Worm (Caenorhabditis elegans) whole organism, L3 larva: Measurements from ENCODE around the gene marg-1.

Source experiments
- R02D3.7 ChIP-seq: fragments of 150-350 bp; optimal IDR thresholded peaks from 2 replicates; lab custom pipeline; 2014; ENCODE audit warnings: missing biosample characterization, missing genetic modification characterization
- ZK546.5 ChIP-seq: sonication (generic microtip); optimal IDR thresholded peaks from 2 replicates; lab custom pipeline; 2017; ENCODE audit warnings: missing biosample characterization, missing genetic modification characterization
- aly-2 ChIP-seq: fragments of 150-350 bp; optimal IDR thresholded peaks from 2 replicates; lab custom pipeline; 2014; ENCODE audit warnings: missing biosample characterization, missing genetic modification characterization
- ama-1 ChIP-seq: fragments of 150-350 bp; optimal IDR thresholded peaks from 2 replicates; lab custom pipeline; 2018
- ceh-16 ChIP-seq: sonication (generic microtip); optimal IDR thresholded peaks from 2 replicates; lab custom pipeline; 2017; ENCODE audit warnings: missing biosample characterization, missing genetic modification characterization
- ceh-28 ChIP-seq: fragments of 150-350 bp; optimal IDR thresholded peaks from 2 replicates; lab custom pipeline; 2014; ENCODE audit warnings: missing biosample characterization, missing genetic modification reagents, missing genetic modification characterization
- ceh-82 ChIP-seq: fragments of 150-350 bp; optimal IDR thresholded peaks from 2 replicates; lab custom pipeline; 2014; ENCODE audit warnings: missing biosample characterization, missing genetic modification characterization
- ceh-9 ChIP-seq: sonication (generic microtip); optimal IDR thresholded peaks from 2 replicates; lab custom pipeline; 2018; ENCODE audit warnings: missing biosample characterization, missing genetic modification characterization
- daf-12 ChIP-seq: fragments of 150-350 bp; optimal IDR thresholded peaks from 2 replicates; lab custom pipeline; 2014; ENCODE audit warnings: missing biosample characterization, missing genetic modification reagents, missing genetic modification characterization
- egl-27 ChIP-seq: sonication (generic microtip); optimal IDR thresholded peaks from 4 replicates; lab custom pipeline; 2017; ENCODE audit warnings: missing biosample characterization, missing genetic modification reagents, missing genetic modification characterization
- egl-5 ChIP-seq: fragments of 150-350 bp; optimal IDR thresholded peaks from 2 replicates; lab custom pipeline; 2017; ENCODE audit warnings: missing biosample characterization, missing genetic modification reagents, missing genetic modification characterization, inconsistent platforms
- elt-1 ChIP-seq: fragments of 150-350 bp; optimal IDR thresholded peaks from 2 replicates; lab custom pipeline; 2014; ENCODE audit warnings: missing biosample characterization, missing genetic modification characterization
- elt-2 ChIP-seq: sonication (generic microtip); optimal IDR thresholded peaks from 2 replicates; lab custom pipeline; 2016; ENCODE audit warnings: missing genetic modification reagents, mild to moderate bottlenecking, missing genetic modification characterization, missing compliant biosample characterization
- elt-3 ChIP-seq, 3 experiments: fragments of 150-350 bp in 1 of 3; sonication (generic microtip) in 2 of 3; optimal IDR thresholded peaks; 2 replicates in 2 of 3; 4 replicates in 1 of 3; lab custom pipeline; 2014 to 2017; ENCODE audit warnings: missing biosample characterization in 3 of 3, missing genetic modification characterization in 3 of 3
- eor-1 ChIP-seq, 2 experiments: fragments of 150-350 bp; optimal IDR thresholded peaks; 2 replicates each; lab custom pipeline; 2014 to 2018; ENCODE audit warnings: missing biosample characterization in 2 of 2, missing genetic modification characterization in 2 of 2
- fkh-10 ChIP-seq: sonication (generic microtip); optimal IDR thresholded peaks from 2 replicates; lab custom pipeline; 2017; ENCODE audit warnings: missing biosample characterization, missing genetic modification reagents, missing genetic modification characterization
- fkh-2 ChIP-seq: fragments of 150-350 bp; optimal IDR thresholded peaks from 2 replicates; lab custom pipeline; 2014; ENCODE audit warnings: missing biosample characterization, missing genetic modification reagents, missing genetic modification characterization
- fos-1 ChIP-seq: fragments of 150-350 bp; optimal IDR thresholded peaks from 2 replicates; lab custom pipeline; 2014; ENCODE audit warnings: missing biosample characterization, missing genetic modification characterization
- hmg-11 ChIP-seq: sonication (generic microtip); optimal IDR thresholded peaks from 2 replicates; lab custom pipeline; 2016; ENCODE audit warnings: missing genetic modification characterization, missing compliant biosample characterization
- jun-1 ChIP-seq: fragments of 150-350 bp; optimal IDR thresholded peaks from 2 replicates; lab custom pipeline; 2014; ENCODE audit warnings: missing biosample characterization, missing genetic modification reagents, missing genetic modification characterization
- lin-15B ChIP-seq: fragments of 150-350 bp; optimal IDR thresholded peaks from 2 replicates; lab custom pipeline; 2014; ENCODE audit warnings: missing biosample characterization, missing genetic modification characterization
- lin-39 ChIP-seq: fragments of 150-350 bp; optimal IDR thresholded peaks from 2 replicates; lab custom pipeline; 2018; ENCODE audit warnings: missing biosample characterization, missing genetic modification reagents, missing genetic modification characterization
- lsy-12 ChIP-seq: sonication (generic microtip); optimal IDR thresholded peaks from 2 replicates; lab custom pipeline; 2016; ENCODE audit warnings: mild to moderate bottlenecking, missing genetic modification characterization, missing compliant biosample characterization
- mdl-1 ChIP-seq: fragments of 150-350 bp; optimal IDR thresholded peaks from 2 replicates; lab custom pipeline; 2014; ENCODE audit warnings: missing biosample characterization, missing genetic modification characterization
- mml-1 ChIP-seq: fragments of 150-350 bp; sonication (generic microtip); optimal IDR thresholded peaks from 3 replicates; lab custom pipeline; 2014; ENCODE audit warnings: missing biosample characterization, missing genetic modification characterization
- nfya-1 ChIP-seq: sonication (generic microtip); optimal IDR thresholded peaks from 2 replicates; lab custom pipeline; 2017; ENCODE audit warnings: missing genetic modification characterization, mild to moderate bottlenecking, missing compliant biosample characterization, antibody characterized with exemption, moderate library complexity; ENCODE audit not compliant: insufficient read depth
- nhr-11 ChIP-seq: fragments of 150-350 bp; optimal IDR thresholded peaks from 2 replicates; lab custom pipeline; 2014; ENCODE audit warnings: missing biosample characterization, missing genetic modification characterization
- nhr-12 ChIP-seq: fragments of 150-350 bp; optimal IDR thresholded peaks from 2 replicates; lab custom pipeline; 2014; ENCODE audit warnings: missing biosample characterization, missing genetic modification characterization
- nhr-23 ChIP-seq: fragments of 150-350 bp; optimal IDR thresholded peaks from 2 replicates; lab custom pipeline; 2014; ENCODE audit warnings: missing biosample characterization, missing genetic modification reagents, missing genetic modification characterization
- nhr-237 ChIP-seq: fragments of 150-350 bp; optimal IDR thresholded peaks from 2 replicates; lab custom pipeline; 2014; ENCODE audit warnings: missing biosample characterization, missing genetic modification characterization
- nhr-25 ChIP-seq: sonication (generic microtip); optimal IDR thresholded peaks from 2 replicates; lab custom pipeline; 2017; ENCODE audit warnings: missing biosample characterization, missing genetic modification characterization
- nhr-28 ChIP-seq: fragments of 150-350 bp; optimal IDR thresholded peaks from 2 replicates; lab custom pipeline; 2014; ENCODE audit warnings: missing biosample characterization, missing genetic modification characterization
- nhr-43 ChIP-seq: sonication (generic microtip); optimal IDR thresholded peaks from 2 replicates; lab custom pipeline; 2016; ENCODE audit warnings: mild to moderate bottlenecking, missing genetic modification characterization, missing compliant biosample characterization; ENCODE audit not compliant: poor library complexity, severe bottlenecking
- nhr-67 ChIP-seq: fragments of 150-350 bp; optimal IDR thresholded peaks from 2 replicates; lab custom pipeline; 2014; ENCODE audit warnings: missing biosample characterization, missing genetic modification characterization
- nhr-76 ChIP-seq: fragments of 150-350 bp; sonication (generic microtip); optimal IDR thresholded peaks from 5 replicates; lab custom pipeline; 2014; ENCODE audit warnings: missing biosample characterization, missing genetic modification characterization
- nhr-77 ChIP-seq: fragments of 150-350 bp; optimal IDR thresholded peaks from 2 replicates; lab custom pipeline; 2014; ENCODE audit warnings: missing biosample characterization, missing genetic modification characterization
- pha-4 ChIP-seq: fragments of 150-350 bp; optimal IDR thresholded peaks from 2 replicates; lab custom pipeline; 2014; ENCODE audit warnings: missing biosample characterization, missing genetic modification reagents, missing genetic modification characterization
- pqm-1 ChIP-seq: fragments of 150-350 bp; optimal IDR thresholded peaks from 2 replicates; lab custom pipeline; 2017; ENCODE audit warnings: missing biosample characterization, missing genetic modification characterization, inconsistent platforms
- sea-2 ChIP-seq: fragments of 150-350 bp; sonication (generic microtip); optimal IDR thresholded peaks from 4 replicates; lab custom pipeline; 2014; ENCODE audit warnings: missing biosample characterization, missing genetic modification reagents, missing genetic modification characterization
- skn-1 ChIP-seq: fragments of 150-350 bp; optimal IDR thresholded peaks from 2 replicates; lab custom pipeline; 2014; ENCODE audit warnings: missing biosample characterization, missing genetic modification characterization
- snpc-4 ChIP-seq: fragments of 150-350 bp; optimal IDR thresholded peaks from 2 replicates; lab custom pipeline; 2014; ENCODE audit warnings: missing biosample characterization, missing genetic modification characterization
- tbx-2 ChIP-seq: sonication (generic microtip); optimal IDR thresholded peaks from 2 replicates; lab custom pipeline; 2016; ENCODE audit warnings: mild to moderate bottlenecking, missing genetic modification characterization, missing compliant biosample characterization
- unc-39 ChIP-seq: sonication (generic microtip); optimal IDR thresholded peaks from 4 replicates; lab custom pipeline; 2017; ENCODE audit warnings: missing biosample characterization, missing genetic modification characterization
- unc-62 ChIP-seq: fragments of 150-350 bp; sonication (generic microtip); optimal IDR thresholded peaks from 4 replicates; lab custom pipeline; 2014; ENCODE audit warnings: missing biosample characterization, missing genetic modification reagents, missing genetic modification characterization
- zag-1 ChIP-seq: fragments of 150-350 bp; optimal IDR thresholded peaks from 2 replicates; lab custom pipeline; 2014; ENCODE audit warnings: missing biosample characterization, missing genetic modification characterization
- ztf-11 ChIP-seq: fragments of 150-350 bp; optimal IDR thresholded peaks from 2 replicates; lab custom pipeline; 2014; ENCODE audit warnings: missing biosample characterization, missing genetic modification characterization
- ztf-4 ChIP-seq: fragments of 150-350 bp; optimal IDR thresholded peaks from 2 replicates; lab custom pipeline; 2014; ENCODE audit warnings: missing biosample characterization, missing genetic modification characterization

marg-1 gene

DNA sequence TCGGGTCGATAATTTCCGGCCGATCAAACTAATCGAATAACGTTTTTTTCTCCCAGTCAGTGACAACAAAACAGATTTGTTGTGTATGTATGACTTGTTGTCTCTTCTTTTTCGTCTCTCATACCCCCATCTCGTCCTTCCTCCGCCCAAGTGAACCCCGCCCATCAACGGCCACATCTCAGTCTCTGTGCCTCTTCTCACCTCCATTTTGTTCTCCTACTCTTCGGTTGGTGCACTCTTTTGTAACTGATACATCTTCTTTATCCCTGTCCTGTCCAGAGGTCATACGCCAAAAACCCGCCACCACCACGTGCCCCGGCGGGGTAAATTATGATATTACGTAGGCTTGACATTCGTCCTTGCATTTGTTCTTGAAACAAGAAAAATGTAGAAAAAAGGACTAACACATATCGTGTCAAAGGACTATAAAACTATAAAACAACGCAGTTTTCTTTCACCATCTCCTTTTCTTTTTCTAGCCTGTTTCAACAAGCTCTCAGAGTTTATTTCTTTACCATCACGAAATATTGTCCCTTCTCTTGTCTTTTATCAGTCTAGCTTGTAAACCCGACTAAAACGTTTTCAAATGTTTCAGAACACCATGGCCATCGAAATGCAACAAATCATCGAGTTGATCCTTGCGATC, 6.6 kb upstream of the marg-1 start, which contains the start of gene pmpl-1:
Gene pmpl-1 (plus strand): TSS at position 596 of the 646 bp plus-strand sequence.
- no peak for TF ChIP-seq nhr-77 (tag; lab: Kevin White, UChicago)
- no peak for TF ChIP-seq skn-1 (tag; lab: Kevin White, UChicago)
- no peak for TF ChIP-seq nhr-67 (tag; lab: Kevin White, UChicago)
- TF ChIP-seq elt-1 (tag; lab: Kevin White, UChicago): no peak
- peak; percentile 12 for TF ChIP-seq jun-1 (tag; lab: Kevin White, UChicago)
- no peak for TF ChIP-seq R02D3.7 (tag; lab: Kevin White, UChicago)
- no peak for TF ChIP-seq tbx-2 (tag; lab: Kevin White, UChicago)
- no peak for TF ChIP-seq eor-1 (tag; optimal IDR thresholded peaks at IDR 0.05; lab: Kevin White, UChicago)
- TF ChIP-seq lin-39 (tag; lab: Kevin White, UChicago): peak; percentile 58
- TF ChIP-seq snpc-4 (tag; lab: Kevin White, UChicago): no peak
- TF ChIP-seq mml-1: no peak
- TF ChIP-seq nhr-25 (tag; lab: Kevin White, UChicago): peak; percentile 95
- no peak for TF ChIP-seq nhr-11 (tag; lab: Kevin White, UChicago)
- peak; percentile 57 for TF ChIP-seq ama-1 (lab: Kevin White, UChicago)
- TF ChIP-seq unc-62 (GFP tag; lab: Kevin White, UChicago): no peak
- peak; percentile 56 for TF ChIP-seq ceh-28 (tag; lab: Kevin White, UChicago)
- TF ChIP-seq zag-1: no peak
- no peak for TF ChIP-seq elt-3 (tag; optimal IDR thresholded peaks at IDR 0.05; lab: Kevin White, UChicago)
- TF ChIP-seq aly-2 (tag; lab: Kevin White, UChicago): no peak
- peak; percentile 2 for TF ChIP-seq egl-27 (tag; lab: Kevin White, UChicago)
- TF ChIP-seq ceh-82 (tag; lab: Kevin White, UChicago): no peak
- no peak for TF ChIP-seq lin-15B
- TF ChIP-seq ceh-9 (tag; lab: Kevin White, UChicago): no peak
- TF ChIP-seq ztf-11 (tag; lab: Kevin White, UChicago): no peak
- TF ChIP-seq elt-2 (tag; lab: Kevin White, UChicago): no peak
- TF ChIP-seq sea-2: no peak
- TF ChIP-seq ceh-16 (tag; lab: Kevin White, UChicago): no peak
- TF ChIP-seq fkh-10: no peak
- no peak for TF ChIP-seq hmg-11 (tag; lab: Kevin White, UChicago)
- no peak for TF ChIP-seq egl-5 (tag; lab: Kevin White, UChicago)
- TF ChIP-seq nhr-12 (tag; lab: Kevin White, UChicago): no peak
- TF ChIP-seq mdl-1 (tag; lab: Kevin White, UChicago): peak; percentile 57
- TF ChIP-seq ztf-4 (tag; lab: Kevin White, UChicago): no peak
- TF ChIP-seq nhr-43 (tag; lab: Kevin White, UChicago): peak; percentile 55
- peak; percentile 26 for TF ChIP-seq nfya-1 (tag; lab: Kevin White, UChicago)
- TF ChIP-seq nhr-28: no peak
- no peak for TF ChIP-seq pqm-1 (tag; lab: Kevin White, UChicago)
- TF ChIP-seq daf-12: no peak
- no peak for TF ChIP-seq fos-1 (tag; lab: Kevin White, UChicago)
- peak; percentile 58 for TF ChIP-seq nhr-23 (tag; lab: Kevin White, UChicago)
- TF ChIP-seq nhr-237 (tag; lab: Kevin White, UChicago): no peak
- peak; percentile 36 for TF ChIP-seq lsy-12 (tag; lab: Kevin White, UChicago)
- TF ChIP-seq unc-39 (tag; lab: Kevin White, UChicago): no peak
- no peak for TF ChIP-seq fkh-2 (tag; lab: Kevin White, UChicago)
- TF ChIP-seq pha-4 (tag; lab: Kevin White, UChicago): peak; percentile 31
- no peak for TF ChIP-seq ZK546.5 (tag; lab: Kevin White, UChicago)
- TF ChIP-seq nhr-76: no peak
